Fruit fly (Drosophila melanogaster) whole organism: Measurements from ENCODE around the gene Hsp26.

Experiments
- CG8478 ChIP-seq: fragments of >200 bp; optimal IDR thresholded peaks from 2 replicates; lab custom pipeline; 2018; ENCODE audit warnings: inconsistent platforms
- Dll ChIP-seq: fragments of >200 bp; optimal IDR thresholded peaks from 2 replicates; lab custom pipeline; 2017
- EcR ChIP-seq, 2 experiments: fragments of >200 bp; optimal IDR thresholded peaks; 2 replicates each; lab custom pipeline; 2017; ENCODE audit warnings: missing biosample characterization in 2 of 2, missing genetic modification characterization in 2 of 2, missing genetic modification reagents in 2 of 2
- pan ChIP-seq: fragments of >200 bp; optimal IDR thresholded peaks from 2 replicates; lab custom pipeline; 2017
- psq ChIP-seq: fragments of >200 bp; optimal IDR thresholded peaks from 2 replicates; lab custom pipeline; 2017
- usp ChIP-seq: fragments of >200 bp; optimal IDR thresholded peaks from 2 replicates; lab custom pipeline; 2017; ENCODE audit warnings: missing biosample characterization, missing genetic modification characterization, mixed read lengths

Gene Hsp26

DNA sequence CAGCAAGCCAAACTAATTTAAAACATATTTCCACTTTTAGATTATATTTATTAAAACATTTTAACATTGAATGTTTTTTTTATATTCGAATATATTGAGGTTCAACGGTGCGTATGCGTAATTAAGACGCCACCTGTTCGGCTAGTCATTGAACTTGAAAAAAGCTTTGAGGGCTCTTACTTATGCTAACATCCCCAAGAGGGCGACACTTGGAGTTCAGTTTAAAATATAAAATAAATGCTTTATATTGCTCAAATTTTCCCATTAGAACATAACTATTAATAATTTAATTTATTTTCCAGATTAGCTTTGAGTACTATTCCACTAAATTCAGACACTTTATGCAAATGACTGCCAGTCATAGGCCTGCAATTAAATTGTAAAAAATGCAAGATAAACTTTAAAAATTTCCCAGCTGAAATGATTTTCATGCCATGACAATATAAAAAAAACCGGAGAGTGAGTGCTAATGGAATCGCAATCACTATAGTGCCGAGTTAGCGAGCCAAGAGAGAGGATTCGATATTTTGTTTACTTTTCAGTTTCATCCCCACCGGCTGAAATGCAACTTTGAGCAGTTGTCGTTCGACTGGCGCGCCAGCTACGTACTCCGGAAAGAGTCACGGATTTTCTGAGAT is 43.4 kb downstream of the Hsp26 start, which contains the start of gene PGRP-LA:
TSS of gene PGRP-LA (plus strand) at position 588 of the 638 bp plus-strand sequence.
- no peak for TF ChIP-seq Dll
- no peak for TF ChIP-seq CG8478 (lab: Kevin White, UChicago)
- TF ChIP-seq psq (lab: Kevin White, UChicago), result no peak
- no peak for TF ChIP-seq usp (GFP tag; lab: Kevin White, UChicago)
- TF ChIP-seq pan, result no peak
- no peak for TF ChIP-seq EcR (GFP tag; optimal IDR thresholded peaks at IDR 0.05; lab: Kevin White, UChicago)
